Fruit fly (Drosophila melanogaster): ENCODE data around the gene CG6793.

Gene CG6793

DNA sequence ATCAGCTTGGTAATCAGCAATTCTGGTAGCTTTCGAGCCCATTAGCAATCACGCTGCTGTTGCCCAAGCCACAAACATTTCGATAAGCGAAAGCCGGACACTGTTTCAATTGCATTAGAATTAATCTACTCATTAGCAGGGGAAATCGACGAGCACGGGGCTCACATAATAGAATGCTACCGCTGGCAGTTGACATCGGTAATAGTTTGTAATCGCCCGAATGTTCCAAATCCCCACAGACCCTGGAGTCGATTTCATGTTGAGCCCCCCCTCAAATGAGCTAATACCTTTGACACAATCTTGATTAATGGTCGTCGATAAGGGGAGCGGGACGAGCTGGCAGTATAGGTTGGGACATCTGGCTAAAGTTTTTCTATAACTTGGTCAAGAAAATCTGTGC lies 15.4 kb downstream of the CG6793 start:
- peak; percentile 44 for TF ChIP-seq pad (GFP tag; optimal IDR thresholded peaks at IDR 0.05)
- no peak for TF ChIP-seq cnc (optimal IDR thresholded peaks at IDR 0.05)
- TF ChIP-seq ovo (GFP tag; optimal IDR thresholded peaks at IDR 0.05): no peak

DNA sequence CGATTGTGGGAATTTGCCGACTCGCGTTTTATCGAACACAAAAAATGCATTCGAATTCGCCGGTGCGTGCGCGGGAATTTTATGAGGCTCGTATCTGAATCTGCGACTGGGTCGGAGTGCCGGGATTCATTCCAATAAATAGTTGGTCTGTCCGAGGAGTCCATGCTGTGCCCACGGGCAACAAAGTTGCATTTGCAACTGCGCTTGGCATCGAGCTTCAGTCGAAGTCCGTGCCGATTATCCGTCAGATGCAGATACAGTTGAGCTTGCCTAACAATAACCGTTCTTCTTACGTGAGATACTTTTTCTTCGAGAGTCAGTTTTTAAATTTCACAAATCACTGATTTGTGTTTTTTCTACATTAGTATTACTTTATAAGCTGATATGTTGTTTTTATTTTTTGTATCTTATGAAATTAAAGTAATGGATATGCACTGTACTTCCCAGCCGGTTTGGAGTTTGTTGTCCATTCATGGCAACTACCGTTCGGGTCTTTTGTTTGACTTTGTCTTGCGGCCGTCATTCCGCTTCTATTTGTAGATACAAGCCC lies 16.2 kb downstream of the CG6793 start:
- TF ChIP-seq Clk (GFP tag; optimal IDR thresholded peaks at IDR 0.05) (no peak), ovo (GFP tag; optimal IDR thresholded peaks at IDR 0.05) (no peak), CG33017 (tag; optimal IDR thresholded peaks at IDR 0.05) (no peak), Hr96 (GFP tag; optimal IDR thresholded peaks at IDR 0.05) (no peak), pad (GFP tag; optimal IDR thresholded peaks at IDR 0.05) (no peak), kay (GFP tag; ENCODE audit: borderline replicate concordance) (no peak), toe (GFP tag; optimal IDR thresholded peaks at IDR 0.05) (no peak), CG1620 (GFP tag; optimal IDR thresholded peaks at IDR 0.05) (no peak), CG14711 (tag; optimal IDR thresholded peaks at IDR 0.05) (no peak), tj (GFP tag; optimal IDR thresholded peaks at IDR 0.05) (no peak), CG7045 (GFP tag; optimal IDR thresholded peaks at IDR 0.05) (no peak), CG7101 (tag; optimal IDR thresholded peaks at IDR 0.05) (no peak), CG5204 (GFP tag; optimal IDR thresholded peaks at IDR 0.05) (no peak), cnc (optimal IDR thresholded peaks at IDR 0.05) (no peak), bab1 (GFP tag; optimal IDR thresholded peaks at IDR 0.05) (no peak), Mnt (GFP tag; optimal IDR thresholded peaks at IDR 0.05) (no peak), cic (GFP tag; optimal IDR thresholded peaks at IDR 0.05) (no peak), Crg-1 (GFP tag; optimal IDR thresholded peaks at IDR 0.05) (no peak)

DNA sequence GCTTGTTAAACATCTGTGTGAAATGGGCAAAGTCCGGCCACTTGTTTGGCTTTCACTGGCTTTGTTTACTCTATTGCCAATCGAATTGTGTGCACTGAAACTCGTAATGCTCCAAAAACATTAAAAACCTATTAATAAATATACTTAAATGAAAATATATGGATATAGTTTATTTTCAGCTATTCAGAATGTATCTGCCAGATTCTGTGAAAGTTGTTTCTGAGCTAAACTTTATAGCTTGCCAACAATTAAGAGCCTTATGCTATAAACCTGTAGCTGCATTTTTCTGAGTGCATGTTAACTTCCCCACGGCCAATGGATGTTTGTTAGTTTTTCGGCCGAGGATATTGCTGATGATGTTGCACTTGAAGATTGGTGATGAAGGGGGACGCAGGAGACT lies 17.9 kb downstream of the CG6793 start:
- TF ChIP-seq CG7045 (GFP tag; optimal IDR thresholded peaks at IDR 0.05): no peak
- no peak for TF ChIP-seq Hr96 (GFP tag; optimal IDR thresholded peaks at IDR 0.05)
- TF ChIP-seq Crg-1 (GFP tag; optimal IDR thresholded peaks at IDR 0.05): no peak
- no peak for TF ChIP-seq pad (GFP tag; optimal IDR thresholded peaks at IDR 0.05)
- no peak for TF ChIP-seq CG14711 (tag; optimal IDR thresholded peaks at IDR 0.05)
- TF ChIP-seq Clk (GFP tag; optimal IDR thresholded peaks at IDR 0.05): no peak
- TF ChIP-seq bab1 (GFP tag; optimal IDR thresholded peaks at IDR 0.05): no peak
- no peak for TF ChIP-seq CG11617 (GFP tag; optimal IDR thresholded peaks at IDR 0.05)
- TF ChIP-seq CG33017 (tag; optimal IDR thresholded peaks at IDR 0.05): no peak
- no peak for TF ChIP-seq CG5204 (GFP tag; optimal IDR thresholded peaks at IDR 0.05)
- TF ChIP-seq kay (GFP tag; ENCODE audit: borderline replicate concordance): no peak
- no peak for TF ChIP-seq CG1620 (GFP tag; optimal IDR thresholded peaks at IDR 0.05)
- no peak for TF ChIP-seq cic (GFP tag; optimal IDR thresholded peaks at IDR 0.05)

DNA sequence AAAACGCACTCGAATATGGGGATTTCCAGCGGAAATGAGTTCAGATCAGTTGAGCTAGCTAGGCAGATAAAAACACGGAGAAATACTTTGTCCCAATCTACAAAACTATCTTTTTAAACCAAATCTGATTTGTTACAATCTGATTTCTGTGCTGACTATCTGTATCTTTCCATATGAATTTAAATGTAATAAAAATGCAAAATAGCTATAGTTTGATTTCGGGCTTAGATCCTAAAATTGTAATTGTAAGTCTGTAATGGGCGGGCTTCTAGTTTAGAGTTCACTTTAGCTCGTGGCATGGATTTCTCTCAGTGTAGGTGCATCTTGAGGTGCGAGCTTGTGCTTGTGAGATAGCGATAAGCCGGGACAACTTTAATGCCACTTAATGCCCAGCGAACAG lies 20.0 kb downstream of the CG6793 start:
- no peak for TF ChIP-seq ovo (GFP tag; optimal IDR thresholded peaks at IDR 0.05)
- TF ChIP-seq CG5204 (GFP tag; optimal IDR thresholded peaks at IDR 0.05): no peak
- no peak for TF ChIP-seq CG33017 (tag; optimal IDR thresholded peaks at IDR 0.05)
- no peak for TF ChIP-seq CG7101 (tag; optimal IDR thresholded peaks at IDR 0.05)
- no peak for TF ChIP-seq CG14711 (tag; optimal IDR thresholded peaks at IDR 0.05)
- TF ChIP-seq CG11617 (GFP tag; optimal IDR thresholded peaks at IDR 0.05): no peak
- no peak for TF ChIP-seq toe (GFP tag; optimal IDR thresholded peaks at IDR 0.05)
- no peak for TF ChIP-seq cnc (optimal IDR thresholded peaks at IDR 0.05)
- no peak for TF ChIP-seq bab1 (GFP tag; optimal IDR thresholded peaks at IDR 0.05)

DNA sequence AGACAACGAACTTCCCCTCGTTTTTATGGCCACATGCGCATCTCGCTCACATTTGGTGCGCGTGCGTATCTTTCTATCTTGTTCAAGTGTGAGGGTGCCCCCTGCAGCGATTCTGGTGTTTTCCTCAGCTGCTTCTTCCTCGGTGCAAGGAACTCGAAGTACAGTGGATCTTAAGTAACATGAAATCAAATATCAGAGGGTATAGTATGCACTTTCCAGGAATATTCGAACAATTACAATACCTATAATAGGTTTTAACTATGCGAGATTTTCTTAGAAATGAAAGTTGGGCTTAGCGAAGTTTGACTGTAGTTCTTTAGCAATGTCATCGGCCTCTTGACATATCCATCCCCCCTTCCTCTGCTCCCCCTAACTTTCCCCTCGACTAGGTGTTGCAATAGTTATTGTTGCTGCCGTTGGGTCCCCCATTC lies 20.6 kb downstream of the CG6793 start:
- no peak for TF ChIP-seq Crg-1 (GFP tag; optimal IDR thresholded peaks at IDR 0.05)
- no peak for TF ChIP-seq CG14711 (tag; optimal IDR thresholded peaks at IDR 0.05)
- no peak for TF ChIP-seq cic (GFP tag; optimal IDR thresholded peaks at IDR 0.05)

DNA sequence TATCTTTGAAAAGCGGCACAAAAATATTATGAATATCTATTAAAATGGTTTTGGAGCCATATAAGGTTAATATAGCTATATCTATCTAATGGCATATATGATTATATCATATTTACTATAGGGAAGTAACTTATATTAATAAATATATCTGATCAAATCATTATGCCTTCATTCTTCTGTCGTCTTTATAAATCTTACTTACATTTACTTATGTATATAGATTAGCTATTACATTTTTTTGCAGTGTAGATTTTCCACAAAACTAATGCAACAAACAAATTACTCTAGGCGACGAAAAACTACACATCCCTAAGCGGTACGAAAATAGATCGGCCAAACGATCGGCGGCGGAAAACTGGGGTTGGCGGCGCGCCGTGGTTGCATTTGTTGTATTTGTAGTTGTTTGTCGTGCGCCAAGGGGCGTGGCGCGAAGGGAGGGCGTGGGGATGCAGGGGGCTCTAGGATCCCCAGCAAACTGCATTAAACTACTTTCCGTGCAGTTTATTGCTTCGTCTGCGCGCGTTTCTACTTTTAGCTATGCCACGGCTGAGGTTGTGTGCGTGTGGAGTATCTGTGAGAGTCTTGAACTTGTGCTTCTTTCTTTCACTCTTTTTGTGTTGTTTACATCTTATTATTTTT lies 21.4 kb downstream of the CG6793 start:
- TF ChIP-seq cnc (optimal IDR thresholded peaks at IDR 0.05) (no peak), CG14711 (tag; optimal IDR thresholded peaks at IDR 0.05) (no peak), CG33017 (tag; optimal IDR thresholded peaks at IDR 0.05) (no peak), tj (GFP tag; optimal IDR thresholded peaks at IDR 0.05) (no peak), CG7045 (GFP tag; optimal IDR thresholded peaks at IDR 0.05) (no peak), CG12768 (GFP tag; optimal IDR thresholded peaks at IDR 0.05) (no peak), Hr96 (GFP tag; optimal IDR thresholded peaks at IDR 0.05) (no peak), Crg-1 (GFP tag; optimal IDR thresholded peaks at IDR 0.05) (no peak), ovo (GFP tag; optimal IDR thresholded peaks at IDR 0.05) (no peak), CG11617 (GFP tag; optimal IDR thresholded peaks at IDR 0.05) (no peak), CG5204 (GFP tag; optimal IDR thresholded peaks at IDR 0.05) (no peak), Mnt (GFP tag; optimal IDR thresholded peaks at IDR 0.05) (no peak), CG7101 (tag; optimal IDR thresholded peaks at IDR 0.05) (no peak), kay (GFP tag; ENCODE audit: borderline replicate concordance) (no peak), cic (GFP tag; optimal IDR thresholded peaks at IDR 0.05) (no peak), Clk (GFP tag; optimal IDR thresholded peaks at IDR 0.05) (no peak), pad (GFP tag; optimal IDR thresholded peaks at IDR 0.05) (no peak)

DNA sequence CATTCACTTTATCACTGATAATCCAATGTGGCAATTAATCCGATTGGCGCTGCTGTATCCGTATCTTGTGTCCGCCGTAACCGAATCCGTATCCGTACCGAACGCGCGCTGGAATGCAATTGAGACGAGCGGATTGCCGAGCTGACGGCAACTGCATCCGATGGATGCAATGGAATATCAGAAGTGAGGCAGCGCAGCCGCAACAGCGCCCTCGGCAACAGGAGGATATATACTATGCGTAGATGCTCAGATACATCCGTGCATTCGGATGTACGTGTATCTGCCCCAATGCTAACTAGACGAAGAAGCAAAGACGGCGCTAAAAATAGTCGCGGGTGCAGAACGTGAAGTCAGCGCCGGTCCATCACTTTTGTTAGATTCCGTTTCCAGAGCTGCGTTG lies 22.6 kb downstream of the CG6793 start, which contains the start of gene rols:
Gene rols (minus strand): TSS at position 101 of the 400 bp plus-strand sequence.
- no peak for TF ChIP-seq CG12768 (GFP tag; optimal IDR thresholded peaks at IDR 0.05)
